Fruit fly (Drosophila melanogaster): ENCODE results near the gene Tgs1.

Gene Tgs1

dm6 chr3R:18242089-18242955 lies 13.0 kb upstream of the Tgs1 start, which contains the start of the genes CG7156 and 14-3-3epsilon (continued):
- TF ChIP-seq CHES-1-like (GFP tag; optimal IDR thresholded peaks at IDR 0.05) (peak; percentile 32), CG8089 (GFP tag; optimal IDR thresholded peaks at IDR 0.05) (no peak), CG12299 (tag; optimal IDR thresholded peaks at IDR 0.05) (peak; percentile 43), Adf1 (GFP tag; IDR thresholded peaks at IDR 0.05) (peak; percentile 41; the same call in 1 of the 2 replicates), CG13775 (GFP tag; optimal IDR thresholded peaks at IDR 0.05) (peak; percentile 42), tup (GFP tag; optimal IDR thresholded peaks at IDR 0.05) (no peak), CG31388 (GFP tag; optimal IDR thresholded peaks at IDR 0.05) (no peak), crol (GFP tag; IDR thresholded peaks at IDR 0.05) (no peak), ham (GFP tag; IDR thresholded peaks at IDR 0.05) (no peak), CG15011 (GFP tag; optimal IDR thresholded peaks at IDR 0.05) (no peak), danr (GFP tag; IDR thresholded peaks at IDR 0.05) (no peak), tin (GFP tag; optimal IDR thresholded peaks at IDR 0.05) (peak; percentile 19), Fer2 (tag; optimal IDR thresholded peaks at IDR 0.05) (no peak), CG6765 (GFP tag; optimal IDR thresholded peaks at IDR 0.05) (no peak), ATbp (GFP tag; optimal IDR thresholded peaks at IDR 0.05) (peak; percentile 3), CG12659 (GFP tag; optimal IDR thresholded peaks at IDR 0.05) (peak; percentile 68), chinmo (GFP tag; IDR thresholded peaks at IDR 0.05; ENCODE audit: partially characterized antibody) (no peak), knrl (GFP tag; IDR thresholded peaks at IDR 0.05; ENCODE audit: partially characterized antibody) (peak; percentile 60), HmgZ (tag; optimal IDR thresholded peaks at IDR 0.05) (peak; percentile 18), Oli (tag; optimal IDR thresholded peaks at IDR 0.05) (peak; percentile 8), Ssrp (tag; optimal IDR thresholded peaks at IDR 0.05) (no peak), CG33213 (GFP tag; optimal IDR thresholded peaks at IDR 0.05) (peak; percentile 49), CG1603 (tag; optimal IDR thresholded peaks at IDR 0.05) (peak; percentile 18), CG4404 (GFP tag; IDR thresholded peaks at IDR 0.05) (no peak), CG7839 (tag; optimal IDR thresholded peaks at IDR 0.05) (no peak), CG4617 (GFP tag; optimal IDR thresholded peaks at IDR 0.05; ENCODE audit: borderline replicate concordance) (peak; percentile 40), mam (GFP tag; optimal IDR thresholded peaks at IDR 0.05) (no peak), CG6813 (GFP tag; optimal IDR thresholded peaks at IDR 0.05) (no peak), z (GFP tag; IDR thresholded peaks at IDR 0.05) (no peak), sna (GFP tag; IDR thresholded peaks at IDR 0.05; ENCODE audit: partially characterized antibody) (no peak), CG9727 (GFP tag; optimal IDR thresholded peaks at IDR 0.05) (peak; percentile 60), CG14014 (GFP tag; IDR thresholded peaks at IDR 0.05) (no peak), CrebB (tag; optimal IDR thresholded peaks at IDR 0.05) (no peak), Scr (GFP tag; IDR thresholded peaks at IDR 0.05; ENCODE audit: partially characterized antibody) (peak; percentile 74), disco-r (GFP tag; optimal IDR thresholded peaks at IDR 0.05) (no peak), dati (GFP tag; IDR thresholded peaks at IDR 0.05) (no peak), Aef1 (GFP tag; IDR thresholded peaks at IDR 0.05) (no peak), ci (GFP tag; IDR thresholded peaks at IDR 0.05) (peak; percentile 72), CG17385 (GFP tag; optimal IDR thresholded peaks at IDR 0.05) (peak; percentile 51), pfk (GFP tag; optimal IDR thresholded peaks at IDR 0.05) (peak; percentile 7), Trl (optimal IDR thresholded peaks at IDR 0.05) (no peak), Trl (GFP tag; optimal IDR thresholded peaks at IDR 0.05) (peak; percentile 10), CG9876 (GFP tag; optimal IDR thresholded peaks at IDR 0.05) (no peak), row (GFP tag; IDR thresholded peaks at IDR 0.05) (peak; percentile 35), wek (GFP tag; optimal IDR thresholded peaks at IDR 0.05) (peak; percentile 38), CG7556 (GFP tag; optimal IDR thresholded peaks at IDR 0.05) (peak; percentile 43), CG10274 (GFP tag; optimal IDR thresholded peaks at IDR 0.05) (no peak), Hsf (GFP tag; optimal IDR thresholded peaks at IDR 0.05) (peak; percentile 43), CG14860 (GFP tag; IDR thresholded peaks at IDR 0.05; ENCODE audit: partially characterized antibody) (peak; percentile 22; the same call in 1 of the 3 replicates)
